Fruit fly (Drosophila melanogaster): Measurements from ENCODE around the gene fy.
A peak's percentile ranks its signal among the peaks of the same experiment; 100 is the strongest.

dm6 chr2L:8362273-8362954 lies 40.7 kb downstream of the fy start, which contains the start of gene CG7627:
- TF ChIP-seq Trl (optimal IDR thresholded peaks at IDR 0.05) (no peak), Trl (GFP tag; optimal IDR thresholded peaks at IDR 0.05) (peak; percentile 71), tio (GFP tag; optimal IDR thresholded peaks at IDR 0.05) (peak; percentile 69), psq (GFP tag; optimal IDR thresholded peaks at IDR 0.05) (no peak), CG12236 (GFP tag; optimal IDR thresholded peaks at IDR 0.05) (no peak), CG6683 (GFP tag; optimal IDR thresholded peaks at IDR 0.05) (peak; percentile 63), grn (GFP tag; optimal IDR thresholded peaks at IDR 0.05) (peak; percentile 3), Gug (GFP tag; IDR thresholded peaks at IDR 0.05) (peak; percentile 86), Abd-B (GFP tag; optimal IDR thresholded peaks at IDR 0.05) (peak; percentile 47), BtbVII (GFP tag; optimal IDR thresholded peaks at IDR 0.05) (peak; percentile 82), Camta (GFP tag; optimal IDR thresholded peaks at IDR 0.05) (peak; percentile 47)
